Fruit fly (Drosophila melanogaster): ENCODE measurements around the gene Pmm2.
A peak's percentile ranks its signal among the peaks of the same experiment; 100 is the strongest.

The Pmm2 gene

dm6 chr3L:12557736-12558135 lies 23.3 kb downstream of the Pmm2 start (continued):
- TF ChIP-seq dsx (GFP tag; optimal IDR thresholded peaks at IDR 0.05; ENCODE audit: poor library complexity, severe bottlenecking) (peak; percentile 53), CG6808 (GFP tag; optimal IDR thresholded peaks at IDR 0.05) (peak; percentile 67), CG11902 (GFP tag; optimal IDR thresholded peaks at IDR 0.05) (peak; percentile 54), CG6276 (GFP tag; optimal IDR thresholded peaks at IDR 0.05) (no peak), fkh (GFP tag; optimal IDR thresholded peaks at IDR 0.05) (no peak), vri (GFP tag; optimal IDR thresholded peaks at IDR 0.05) (peak; percentile 49), fd59A (GFP tag; optimal IDR thresholded peaks at IDR 0.05) (peak; percentile 72), CG11762 (GFP tag; optimal IDR thresholded peaks at IDR 0.05; ENCODE audit: insufficient read depth) (peak; percentile 45), Ets21C (GFP tag; optimal IDR thresholded peaks at IDR 0.05) (peak; percentile 67), lz (GFP tag; optimal IDR thresholded peaks at IDR 0.05) (peak; percentile 76), Eip78C (GFP tag) (peak; percentile 90), topi (GFP tag; optimal IDR thresholded peaks at IDR 0.05) (peak; percentile 79), CG34406 (GFP tag; optimal IDR thresholded peaks at IDR 0.05) (peak; percentile 72), acj6 (GFP tag; optimal IDR thresholded peaks at IDR 0.05) (peak; percentile 76)

DNA sequence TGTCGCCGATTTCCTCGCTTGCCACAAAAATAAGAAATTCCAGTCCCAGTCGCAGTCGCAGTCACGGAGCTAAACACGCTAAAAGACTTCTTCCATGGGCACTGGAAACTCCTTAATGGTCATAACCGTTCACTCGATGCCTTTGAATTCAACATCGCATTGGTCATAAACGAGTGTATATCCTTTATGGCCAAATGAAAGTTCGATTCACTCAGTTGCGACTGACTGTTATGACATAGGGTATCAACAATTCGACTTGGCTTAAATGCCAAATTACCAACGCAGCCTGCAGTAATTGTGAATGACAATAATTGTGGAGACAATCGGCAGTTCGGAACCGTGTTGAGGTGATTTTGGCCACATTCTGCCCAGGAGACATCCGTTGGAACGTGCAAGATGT lies 24.9 kb downstream of the Pmm2 start:
- TF ChIP-seq CG31627 (GFP tag; optimal IDR thresholded peaks at IDR 0.05) (peak; percentile 8), Met (GFP tag; optimal IDR thresholded peaks at IDR 0.05) (peak; percentile 39), lz (GFP tag; optimal IDR thresholded peaks at IDR 0.05) (peak; percentile 24), Hr39 (GFP tag; optimal IDR thresholded peaks at IDR 0.05) (peak; percentile 8), CG3032 (tag; optimal IDR thresholded peaks at IDR 0.05) (no peak), Blimp-1 (GFP tag; optimal IDR thresholded peaks at IDR 0.05) (no peak), Ets96B (tag; optimal IDR thresholded peaks at IDR 0.05) (no peak), vri (GFP tag; optimal IDR thresholded peaks at IDR 0.05) (no peak), esn (GFP tag; optimal IDR thresholded peaks at IDR 0.05) (peak; percentile 12), topi (GFP tag; optimal IDR thresholded peaks at IDR 0.05) (peak; percentile 2), ss (GFP tag; optimal IDR thresholded peaks at IDR 0.05) (no peak), Eip78C (GFP tag) (peak; percentile 72), Sox102F (GFP tag; optimal IDR thresholded peaks at IDR 0.05) (peak; percentile 18), svp (GFP tag) (peak; percentile 70)

DNA sequence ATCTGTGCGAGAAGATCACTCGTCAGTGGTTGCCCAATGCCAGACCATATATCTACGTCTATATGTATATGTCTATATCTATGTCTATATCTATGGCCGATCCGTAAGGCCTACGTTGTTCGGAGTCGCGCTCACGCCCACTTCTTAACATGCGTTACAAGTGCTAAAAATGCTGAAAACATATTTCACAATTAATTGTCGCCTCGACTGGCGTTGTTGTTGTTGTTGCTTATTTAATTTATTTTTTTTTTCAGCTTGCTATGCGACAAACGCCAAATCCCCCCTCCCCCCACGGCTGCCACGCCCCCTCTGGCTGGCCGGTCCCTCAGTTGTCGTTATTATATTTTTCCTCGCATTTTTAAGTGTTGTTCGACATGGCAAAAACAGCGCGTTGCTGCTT lies 29.9 kb downstream of the Pmm2 start:
- TF ChIP-seq CG6854 (GFP tag; optimal IDR thresholded peaks at IDR 0.05) (no peak), CG16779 (tag; optimal IDR thresholded peaks at IDR 0.05) (no peak), Hr38 (GFP tag; optimal IDR thresholded peaks at IDR 0.05) (no peak), Eip78C (GFP tag) (no peak), CG9139 (GFP tag; optimal IDR thresholded peaks at IDR 0.05) (no peak), CG6163 (GFP tag; IDR thresholded peaks at IDR 0.05) (no peak)

DNA sequence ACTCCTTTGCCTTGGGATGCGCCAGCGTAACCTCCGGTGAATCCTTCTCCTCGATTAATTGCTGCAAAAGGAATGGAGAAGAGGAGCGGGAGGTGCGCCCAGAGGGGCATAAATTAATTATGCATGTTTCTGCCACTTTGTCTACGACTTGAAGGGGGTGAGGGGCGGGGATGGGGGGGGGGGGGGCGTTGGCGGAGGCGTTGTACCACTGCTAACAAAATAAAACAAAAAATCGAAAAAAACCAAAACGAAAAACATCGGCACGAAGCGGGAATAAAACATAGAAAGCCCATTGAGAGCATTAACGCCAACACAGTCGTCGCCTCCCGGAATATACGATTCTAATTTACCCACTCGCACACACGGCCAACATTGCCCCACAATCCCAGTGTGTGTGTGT lies 30.6 kb downstream of the Pmm2 start:
- TF ChIP-seq eg (GFP tag; IDR thresholded peaks at IDR 0.05) (peak; percentile 41; the same call in 1 of the 3 replicates), CG8319 (GFP tag; optimal IDR thresholded peaks at IDR 0.05) (no peak), Ets96B (tag; optimal IDR thresholded peaks at IDR 0.05) (no peak), dac (GFP tag; optimal IDR thresholded peaks at IDR 0.05) (no peak), CG10669 (GFP tag; optimal IDR thresholded peaks at IDR 0.05) (no peak), CG32006 (GFP tag; optimal IDR thresholded peaks at IDR 0.05) (no peak), CG15336 (GFP tag; IDR thresholded peaks at IDR 0.05) (no peak)

- no peak for TF ChIP-seq CG8632 (GFP tag; optimal IDR thresholded peaks at IDR 0.05)
These were observed 31.0 kb downstream of the Pmm2 start for dm6 chr3L:12565422-12565821.

All from whole organism, prepupa.